Worm (Caenorhabditis elegans) whole organism, L3 larva: ENCODE measurements around the gene T15H9.5.

Experiments
- R02D3.7 ChIP-seq: fragments of 150-350 bp; optimal IDR thresholded peaks from 2 replicates; lab custom pipeline; 2014; ENCODE audit warnings: missing biosample characterization, missing genetic modification characterization
- aly-2 ChIP-seq: fragments of 150-350 bp; optimal IDR thresholded peaks from 2 replicates; lab custom pipeline; 2014; ENCODE audit warnings: missing biosample characterization, missing genetic modification characterization
- ama-1 ChIP-seq: fragments of 150-350 bp; optimal IDR thresholded peaks from 2 replicates; lab custom pipeline; 2018
- ceh-16 ChIP-seq: sonication (generic microtip); optimal IDR thresholded peaks from 2 replicates; lab custom pipeline; 2017; ENCODE audit warnings: missing biosample characterization, missing genetic modification characterization
- ceh-9 ChIP-seq: sonication (generic microtip); optimal IDR thresholded peaks from 2 replicates; lab custom pipeline; 2018; ENCODE audit warnings: missing biosample characterization, missing genetic modification characterization
- egl-5 ChIP-seq: fragments of 150-350 bp; optimal IDR thresholded peaks from 2 replicates; lab custom pipeline; 2017; ENCODE audit warnings: missing biosample characterization, missing genetic modification reagents, missing genetic modification characterization, inconsistent platforms
- elt-2 ChIP-seq: sonication (generic microtip); optimal IDR thresholded peaks from 2 replicates; lab custom pipeline; 2016; ENCODE audit warnings: missing genetic modification reagents, mild to moderate bottlenecking, missing genetic modification characterization, missing compliant biosample characterization
- eor-1 ChIP-seq, 2 experiments: fragments of 150-350 bp; optimal IDR thresholded peaks; 2 replicates each; lab custom pipeline; 2014 to 2018; ENCODE audit warnings: missing biosample characterization in 2 of 2, missing genetic modification characterization in 2 of 2
- fkh-10 ChIP-seq: sonication (generic microtip); optimal IDR thresholded peaks from 2 replicates; lab custom pipeline; 2017; ENCODE audit warnings: missing biosample characterization, missing genetic modification reagents, missing genetic modification characterization
- fkh-2 ChIP-seq: fragments of 150-350 bp; optimal IDR thresholded peaks from 2 replicates; lab custom pipeline; 2014; ENCODE audit warnings: missing biosample characterization, missing genetic modification reagents, missing genetic modification characterization
- fos-1 ChIP-seq: fragments of 150-350 bp; optimal IDR thresholded peaks from 2 replicates; lab custom pipeline; 2014; ENCODE audit warnings: missing biosample characterization, missing genetic modification characterization
- hmg-11 ChIP-seq: sonication (generic microtip); optimal IDR thresholded peaks from 2 replicates; lab custom pipeline; 2016; ENCODE audit warnings: missing genetic modification characterization, missing compliant biosample characterization
- lin-15B ChIP-seq: fragments of 150-350 bp; optimal IDR thresholded peaks from 2 replicates; lab custom pipeline; 2014; ENCODE audit warnings: missing biosample characterization, missing genetic modification characterization
- lin-39 ChIP-seq: fragments of 150-350 bp; optimal IDR thresholded peaks from 2 replicates; lab custom pipeline; 2018; ENCODE audit warnings: missing biosample characterization, missing genetic modification reagents, missing genetic modification characterization
- lsy-12 ChIP-seq: sonication (generic microtip); optimal IDR thresholded peaks from 2 replicates; lab custom pipeline; 2016; ENCODE audit warnings: mild to moderate bottlenecking, missing genetic modification characterization, missing compliant biosample characterization
- mdl-1 ChIP-seq: fragments of 150-350 bp; optimal IDR thresholded peaks from 2 replicates; lab custom pipeline; 2014; ENCODE audit warnings: missing biosample characterization, missing genetic modification characterization
- mml-1 ChIP-seq: fragments of 150-350 bp; sonication (generic microtip); optimal IDR thresholded peaks from 3 replicates; lab custom pipeline; 2014; ENCODE audit warnings: missing biosample characterization, missing genetic modification characterization
- nfya-1 ChIP-seq: sonication (generic microtip); optimal IDR thresholded peaks from 2 replicates; lab custom pipeline; 2017; ENCODE audit warnings: missing genetic modification characterization, mild to moderate bottlenecking, missing compliant biosample characterization, antibody characterized with exemption, moderate library complexity; ENCODE audit not compliant: insufficient read depth
- nhr-12 ChIP-seq: fragments of 150-350 bp; optimal IDR thresholded peaks from 2 replicates; lab custom pipeline; 2014; ENCODE audit warnings: missing biosample characterization, missing genetic modification characterization
- nhr-23 ChIP-seq: fragments of 150-350 bp; optimal IDR thresholded peaks from 2 replicates; lab custom pipeline; 2014; ENCODE audit warnings: missing biosample characterization, missing genetic modification reagents, missing genetic modification characterization
- nhr-237 ChIP-seq: fragments of 150-350 bp; optimal IDR thresholded peaks from 2 replicates; lab custom pipeline; 2014; ENCODE audit warnings: missing biosample characterization, missing genetic modification characterization
- nhr-28 ChIP-seq: fragments of 150-350 bp; optimal IDR thresholded peaks from 2 replicates; lab custom pipeline; 2014; ENCODE audit warnings: missing biosample characterization, missing genetic modification characterization
- nhr-43 ChIP-seq: sonication (generic microtip); optimal IDR thresholded peaks from 2 replicates; lab custom pipeline; 2016; ENCODE audit warnings: mild to moderate bottlenecking, missing genetic modification characterization, missing compliant biosample characterization; ENCODE audit not compliant: poor library complexity, severe bottlenecking
- nhr-67 ChIP-seq: fragments of 150-350 bp; optimal IDR thresholded peaks from 2 replicates; lab custom pipeline; 2014; ENCODE audit warnings: missing biosample characterization, missing genetic modification characterization
- nhr-77 ChIP-seq: fragments of 150-350 bp; optimal IDR thresholded peaks from 2 replicates; lab custom pipeline; 2014; ENCODE audit warnings: missing biosample characterization, missing genetic modification characterization
- pha-4 ChIP-seq: fragments of 150-350 bp; optimal IDR thresholded peaks from 2 replicates; lab custom pipeline; 2014; ENCODE audit warnings: missing biosample characterization, missing genetic modification reagents, missing genetic modification characterization
- sea-2 ChIP-seq: fragments of 150-350 bp; sonication (generic microtip); optimal IDR thresholded peaks from 4 replicates; lab custom pipeline; 2014; ENCODE audit warnings: missing biosample characterization, missing genetic modification reagents, missing genetic modification characterization
- snpc-4 ChIP-seq: fragments of 150-350 bp; optimal IDR thresholded peaks from 2 replicates; lab custom pipeline; 2014; ENCODE audit warnings: missing biosample characterization, missing genetic modification characterization
- tbx-2 ChIP-seq: sonication (generic microtip); optimal IDR thresholded peaks from 2 replicates; lab custom pipeline; 2016; ENCODE audit warnings: mild to moderate bottlenecking, missing genetic modification characterization, missing compliant biosample characterization
- unc-39 ChIP-seq: sonication (generic microtip); optimal IDR thresholded peaks from 4 replicates; lab custom pipeline; 2017; ENCODE audit warnings: missing biosample characterization, missing genetic modification characterization
- unc-62 ChIP-seq: fragments of 150-350 bp; sonication (generic microtip); optimal IDR thresholded peaks from 4 replicates; lab custom pipeline; 2014; ENCODE audit warnings: missing biosample characterization, missing genetic modification reagents, missing genetic modification characterization
- zag-1 ChIP-seq: fragments of 150-350 bp; optimal IDR thresholded peaks from 2 replicates; lab custom pipeline; 2014; ENCODE audit warnings: missing biosample characterization, missing genetic modification characterization
- ztf-11 ChIP-seq: fragments of 150-350 bp; optimal IDR thresholded peaks from 2 replicates; lab custom pipeline; 2014; ENCODE audit warnings: missing biosample characterization, missing genetic modification characterization
- ztf-4 ChIP-seq: fragments of 150-350 bp; optimal IDR thresholded peaks from 2 replicates; lab custom pipeline; 2014; ENCODE audit warnings: missing biosample characterization, missing genetic modification characterization

T15H9.5 gene

ce11 chrII:9583461-9583860 lies 27.8 kb downstream of the T15H9.5 start, which contains the start of gene wee-1.1:
wee-1.1 (minus strand) TSS chrII:9583561.
- TF ChIP-seq mdl-1 (tag; lab: Kevin White, UChicago) (no peak), elt-2 (tag; lab: Kevin White, UChicago) (no peak), eor-1 (tag; optimal IDR thresholded peaks at IDR 0.05; lab: Kevin White, UChicago) (no peak), lin-39 (tag; lab: Kevin White, UChicago) (no peak), nfya-1 (tag; lab: Kevin White, UChicago) (no peak), pha-4 (tag; lab: Kevin White, UChicago) (no peak), nhr-67 (tag; lab: Kevin White, UChicago) (no peak), nhr-28 (tag; lab: Kevin White, UChicago) (no peak), ama-1 (lab: Kevin White, UChicago) (no peak), R02D3.7 (tag; lab: Kevin White, UChicago) (no peak)
- TF ChIP-seq, all 47 proteins: peak for 0

ce11 chrII:9577630-9578029 lies 33.6 kb downstream of the T15H9.5 start:
- TF ChIP-seq pha-4 (tag; lab: Kevin White, UChicago) (peak; percentile 2), lin-15B (tag; lab: Kevin White, UChicago) (no peak), unc-39 (tag; lab: Kevin White, UChicago) (no peak), nhr-43 (no peak)
- TF ChIP-seq, all 47 proteins: peak for 1

- TF ChIP-seq snpc-4 (tag; lab: Kevin White, UChicago) (no peak), nhr-28 (tag; lab: Kevin White, UChicago) (no peak), nhr-43 (no peak), fkh-2 (tag; lab: Kevin White, UChicago) (no peak), lin-39 (tag; lab: Kevin White, UChicago) (peak; percentile 64), fkh-10 (GFP tag; lab: Kevin White, UChicago) (no peak), nhr-67 (tag; lab: Kevin White, UChicago) (no peak)
These were observed 34.5 kb downstream of the T15H9.5 start for ce11 chrII:9576707-9577106.

- TF ChIP-seq egl-5 (tag; lab: Kevin White, UChicago) (no peak), nhr-28 (tag; lab: Kevin White, UChicago) (no peak), aly-2 (tag; lab: Kevin White, UChicago) (no peak), nhr-77 (tag; lab: Kevin White, UChicago) (no peak), lin-15B (tag; lab: Kevin White, UChicago) (no peak), hmg-11 (tag; lab: Kevin White, UChicago) (no peak), R02D3.7 (tag; lab: Kevin White, UChicago) (no peak), mml-1 (tag; lab: Kevin White, UChicago) (no peak), ceh-9 (tag; lab: Kevin White, UChicago) (no peak), fkh-10 (GFP tag; lab: Kevin White, UChicago) (no peak), ceh-16 (no peak), ztf-4 (tag; lab: Kevin White, UChicago) (no peak), fos-1 (tag; lab: Kevin White, UChicago) (no peak), eor-1 (tag; optimal IDR thresholded peaks at IDR 0.05; lab: Kevin White, UChicago) (no peak), unc-62 (GFP tag; lab: Kevin White, UChicago) (no peak), tbx-2 (tag; lab: Kevin White, UChicago) (no peak), zag-1 (tag; lab: Kevin White, UChicago) (no peak)
These were observed 35.6 kb downstream of the T15H9.5 start, which contains the start of gene exc-7 for ce11 chrII:9575670-9576069. exc-7 (plus strand) TSS chrII:9575970.

- TF ChIP-seq nhr-43 = no peak
- TF ChIP-seq nhr-77 (tag; lab: Kevin White, UChicago) = no peak
- TF ChIP-seq nhr-12 (tag; lab: Kevin White, UChicago) = no peak
- TF ChIP-seq lin-39 (tag; lab: Kevin White, UChicago) = no peak
- TF ChIP-seq sea-2 = no peak
- no peak for TF ChIP-seq unc-39 (tag; lab: Kevin White, UChicago)
- no peak for TF ChIP-seq ztf-11 (tag; lab: Kevin White, UChicago)
- no peak for TF ChIP-seq aly-2 (tag; lab: Kevin White, UChicago)
- no peak for TF ChIP-seq tbx-2 (tag; lab: Kevin White, UChicago)
- no peak for TF ChIP-seq lsy-12
- no peak for TF ChIP-seq nhr-23 (tag; lab: Kevin White, UChicago)
- no peak for TF ChIP-seq unc-62 (GFP tag; lab: Kevin White, UChicago)
- TF ChIP-seq nhr-237 (tag; lab: Kevin White, UChicago) = no peak
These were observed 36.8 kb downstream of the T15H9.5 start for ce11 chrII:9574406-9574805.
